Worm (Caenorhabditis elegans) whole organism, young adult: ENCODE measurements around the gene K11H3.5.

Experiments used
- B0019.2 ChIP-seq: fragments of 200-800 bp; sonication (Bioruptor generic); conservative IDR thresholded peaks from 2 replicates; pipeline ENCODE4 v1.3.6; 2022; ENCODE audit warnings: missing genetic modification reagents, missing genetic modification characterization, missing compliant biosample characterization
- B0035.1 ChIP-seq: sonication (generic microtip); optimal IDR thresholded peaks from 2 replicates; lab custom pipeline; 2016; ENCODE audit warnings: missing genetic modification characterization, mild to moderate bottlenecking, missing compliant biosample characterization, missing genotype, missing genetic modification reagents
- ama-1 ChIP-seq, 3 experiments: fragments of 150-350 bp in 1 of 3; sonication (generic microtip) in 2 of 3; optimal IDR thresholded peaks; 2 replicates each; lab custom pipeline; 2014 to 2018; ENCODE audit warnings: missing biosample characterization in 2 of 3, missing genetic modification characterization in 2 of 3, missing genetic modification reagents in 2 of 3
- ceh-79 ChIP-seq: sonication (generic microtip); optimal IDR thresholded peaks from 2 replicates; lab custom pipeline; 2017; ENCODE audit warnings: mild to moderate bottlenecking, missing genetic modification characterization, missing compliant biosample characterization
- ets-4 ChIP-seq: fragments of 200-800 bp; sonication (Bioruptor generic); optimal IDR thresholded peaks from 2 replicates; lab custom pipeline; 2018; ENCODE audit warnings: mild to moderate bottlenecking, missing genetic modification characterization, missing compliant biosample characterization
- lin-54 ChIP-seq: fragments of 200-800 bp; sonication (Bioruptor generic); optimal IDR thresholded peaks from 2 replicates; lab custom pipeline; 2018; ENCODE audit warnings: mild to moderate bottlenecking, missing genetic modification characterization, missing compliant biosample characterization
- madf-8 ChIP-seq: fragments of 200-800 bp; sonication (Bioruptor generic); conservative IDR thresholded peaks from 2 replicates; pipeline ENCODE4 v1.3.6; 2022; ENCODE audit warnings: missing genetic modification reagents, missing genetic modification characterization, missing compliant biosample characterization
- rec-8 ChIP-seq, 2 experiments: sonication (generic microtip); optimal IDR thresholded peaks; 2 replicates each; lab custom pipeline; 2016; ENCODE audit warnings: mild to moderate bottlenecking in 2 of 2, missing genetic modification characterization in 2 of 2, missing genetic modification reagents in 2 of 2, missing genotype in 2 of 2, missing biosample characterization in 1 of 2, missing compliant biosample characterization in 1 of 2, moderate library complexity in 1 of 2
- ztf-28 ChIP-seq: fragments of 200-800 bp; sonication (Bioruptor generic); IDR thresholded peaks from 2 replicates; pipeline ENCODE4 v1.3.6; 2022; ENCODE audit warnings: missing genetic modification reagents, missing genetic modification characterization, missing compliant biosample characterization

DNA sequence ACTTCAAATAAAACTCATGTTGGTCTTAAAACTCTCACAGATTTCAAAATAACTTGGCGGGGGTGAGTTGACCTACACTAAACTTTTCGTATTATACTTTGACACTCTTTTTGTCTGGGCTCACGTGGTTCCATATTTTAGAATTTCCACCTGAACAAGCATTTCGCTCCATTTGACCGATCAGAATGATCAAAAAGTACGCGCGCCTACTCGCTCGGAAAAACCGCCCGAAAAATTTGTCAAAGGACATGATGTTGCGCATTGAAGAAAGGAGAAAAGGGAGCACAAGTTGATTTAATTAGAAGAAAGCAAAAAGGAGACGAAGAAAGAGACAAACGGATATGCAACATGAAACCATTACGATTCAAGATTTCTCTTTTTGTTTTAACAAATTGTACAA is 42.8 kb downstream of the K11H3.5 start:
- no peak for TF ChIP-seq madf-8 (GFP tag; lab: Robert Waterston, UW)
- TF ChIP-seq lin-54 (GFP tag; lab: Kevin White, UChicago), result no peak
- no peak for TF ChIP-seq ama-1 (optimal IDR thresholded peaks at IDR 0.05; lab: Kevin White, UChicago)
- no peak for TF ChIP-seq ama-1 (GFP tag; optimal IDR thresholded peaks at IDR 0.05; lab: Kevin White, UChicago)
- TF ChIP-seq ztf-28 (GFP tag; lab: Robert Waterston, UW), result no peak
- no peak for TF ChIP-seq ets-4 (GFP tag; lab: Kevin White, UChicago)
- TF ChIP-seq B0035.1 (tag; lab: Kevin White, UChicago), result no peak
- TF ChIP-seq rec-8 (tag; optimal IDR thresholded peaks at IDR 0.05; lab: Kevin White, UChicago), result no peak
- TF ChIP-seq B0019.2, result no peak
- no peak for TF ChIP-seq ceh-79 (tag; lab: Kevin White, UChicago)
